Fruit fly (Drosophila melanogaster): ENCODE results near the gene CG17328.

CG17328 gene

dm6 chr2L:16299466-16300311, at the start of gene CG17328, which contains the start of gene heix (continued):
- peak; percentile 76 for TF ChIP-seq Dek (tag; optimal IDR thresholded peaks at IDR 0.05)
- peak; percentile 19 for TF ChIP-seq CG30431 (GFP tag; optimal IDR thresholded peaks at IDR 0.05)
- TF ChIP-seq Antp (GFP tag; optimal IDR thresholded peaks at IDR 0.05): peak; percentile 55
- TF ChIP-seq tgo (GFP tag; IDR thresholded peaks at IDR 0.05): peak; percentile 77
- no peak for TF ChIP-seq CG31365 (tag; optimal IDR thresholded peaks at IDR 0.05)
- no peak for TF ChIP-seq CG10147 (GFP tag; optimal IDR thresholded peaks at IDR 0.05)
- peak; percentile 62; the same call in 1 of the 3 replicates for TF ChIP-seq CG11695 (GFP tag; IDR thresholded peaks at IDR 0.05)
- TF ChIP-seq en (GFP tag; optimal IDR thresholded peaks at IDR 0.05): no peak
- TF ChIP-seq Dll (GFP tag; IDR thresholded peaks at IDR 0.05; ENCODE audit: partially characterized antibody): peak; percentile 49; the same call in 1 of the 4 replicates
- no peak for TF ChIP-seq gt (GFP tag; IDR thresholded peaks at IDR 0.05)
- TF ChIP-seq HLH54F (GFP tag; optimal IDR thresholded peaks at IDR 0.05): peak; percentile 73
- TF ChIP-seq Dip2 (GFP tag; IDR thresholded peaks at IDR 0.05): no peak
- TF ChIP-seq Stat92E (GFP tag; optimal IDR thresholded peaks at IDR 0.05): no peak
- peak; percentile 64; the same call in 1 of the 2 replicates for TF ChIP-seq CG1024 (GFP tag; IDR thresholded peaks at IDR 0.05)
- TF ChIP-seq CG1602 (GFP tag; optimal IDR thresholded peaks at IDR 0.05): peak; percentile 64
- no peak for TF ChIP-seq Scr (GFP tag; IDR thresholded peaks at IDR 0.05; ENCODE audit: partially characterized antibody)
- peak; percentile 49 for TF ChIP-seq CHES-1-like (GFP tag; optimal IDR thresholded peaks at IDR 0.05)
- peak; percentile 93 for TF ChIP-seq crol (GFP tag; IDR thresholded peaks at IDR 0.05)
- peak; percentile 27 for TF ChIP-seq NC2α (GFP tag; optimal IDR thresholded peaks at IDR 0.05)
- TF ChIP-seq CG18262 (tag; optimal IDR thresholded peaks at IDR 0.05): peak; percentile 70
- no peak for TF ChIP-seq CG4360 (GFP tag; IDR thresholded peaks at IDR 0.05)
- no peak for TF ChIP-seq HLH4C (GFP tag; IDR thresholded peaks at IDR 0.05; ENCODE audit: partially characterized antibody)
- TF ChIP-seq bbx (GFP tag; IDR thresholded peaks at IDR 0.05; ENCODE audit: partially characterized antibody): peak; percentile 27; the same call in 1 of the 2 replicates
- TF ChIP-seq CG9215 (GFP tag; IDR thresholded peaks at IDR 0.05): peak; percentile 72
- TF ChIP-seq HLH3B (GFP tag; IDR thresholded peaks at IDR 0.05): 0 out of 2 replicates have a peak, but pooled peaks have one; percentile 69
- TF ChIP-seq Fer2 (tag; optimal IDR thresholded peaks at IDR 0.05): peak; percentile 75
- peak in 1 of 3 experiments; percentile 70 for TF ChIP-seq lola (GFP tag; optimal IDR thresholded peaks at IDR 0.05)
- peak; percentile 62 for TF ChIP-seq Hmx (GFP tag; optimal IDR thresholded peaks at IDR 0.05)
- TF ChIP-seq CG10366 (GFP tag; IDR thresholded peaks at IDR 0.05): peak; percentile 70; the same call in 1 of the 2 replicates
- no peak for TF ChIP-seq CG8089 (GFP tag; optimal IDR thresholded peaks at IDR 0.05)
- TF ChIP-seq CG10321 (GFP tag; IDR thresholded peaks at IDR 0.05): no peak
- TF ChIP-seq Gsc (GFP tag; IDR thresholded peaks at IDR 0.05): no peak
- TF ChIP-seq her (GFP tag; optimal IDR thresholded peaks at IDR 0.05): no peak
- TF ChIP-seq Sox102F (GFP tag; optimal IDR thresholded peaks at IDR 0.05): no peak
- TF ChIP-seq Blimp-1 (GFP tag; optimal IDR thresholded peaks at IDR 0.05): peak; percentile 50
- no peak for TF ChIP-seq pita (GFP tag; optimal IDR thresholded peaks at IDR 0.05)
- TF ChIP-seq CG10431 (GFP tag; optimal IDR thresholded peaks at IDR 0.05): no peak
- no peak for TF ChIP-seq gem (tag; optimal IDR thresholded peaks at IDR 0.05)
- TF ChIP-seq p53 (GFP tag; optimal IDR thresholded peaks at IDR 0.05): no peak
- TF ChIP-seq Gug (GFP tag; IDR thresholded peaks at IDR 0.05): peak; percentile 68; the same call in 2 of the 4 replicates
- TF ChIP-seq grau (tag; optimal IDR thresholded peaks at IDR 0.05): peak; percentile 99
- 0 out of 2 replicates have a peak, but pooled peaks have one; percentile 36 for TF ChIP-seq rib (GFP tag; IDR thresholded peaks at IDR 0.05)
- TF ChIP-seq vfl (GFP tag; optimal IDR thresholded peaks at IDR 0.05): no peak
- TF ChIP-seq CG12155 (GFP tag; optimal IDR thresholded peaks at IDR 0.05): peak; percentile 58
- TF ChIP-seq al (GFP tag; IDR thresholded peaks at IDR 0.05): peak; percentile 69
- peak; percentile 32 for TF ChIP-seq ab (GFP tag; optimal IDR thresholded peaks at IDR 0.05)
- TF ChIP-seq CG1647 (GFP tag; optimal IDR thresholded peaks at IDR 0.05): no peak
- peak; percentile 17; the same call in 1 of the 2 replicates for TF ChIP-seq Oaz (GFP tag; IDR thresholded peaks at IDR 0.05)
- peak; percentile 78 for TF ChIP-seq CG14014 (GFP tag; IDR thresholded peaks at IDR 0.05)

Measured in whole organism, embryonic.